Fruit fly (Drosophila melanogaster): ENCODE data around the gene CG34452.

DNA sequence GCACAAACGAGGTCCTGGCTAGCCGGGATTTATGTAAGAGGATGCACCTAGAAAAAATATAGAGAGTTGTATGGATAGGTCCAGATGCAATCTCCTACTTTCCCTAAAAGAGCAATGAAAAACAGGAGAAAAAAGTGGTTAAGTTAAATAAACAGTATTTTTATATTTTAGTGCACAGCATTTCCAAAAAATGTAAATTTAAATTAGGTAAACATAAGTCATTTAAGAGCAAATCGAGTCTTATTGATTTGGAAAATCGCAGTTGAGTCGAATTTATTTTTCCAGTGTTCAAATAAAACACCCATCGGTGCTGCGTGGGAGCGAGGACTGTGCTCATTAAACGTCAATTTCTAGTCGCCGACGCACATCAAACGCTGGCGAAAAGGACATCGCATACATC is 22.0 kb downstream of the CG34452 start:
- TF ChIP-seq Myc (optimal IDR thresholded peaks at IDR 0.05), result no peak
- no peak for TF ChIP-seq insv (optimal IDR thresholded peaks at IDR 0.05)
- no peak for TF ChIP-seq h (optimal IDR thresholded peaks at IDR 0.05)
- no peak for TF ChIP-seq psq (optimal IDR thresholded peaks at IDR 0.05)
